Fruit fly (Drosophila melanogaster): ENCODE measurements around the gene His2Av.

Gene His2Av

DNA sequence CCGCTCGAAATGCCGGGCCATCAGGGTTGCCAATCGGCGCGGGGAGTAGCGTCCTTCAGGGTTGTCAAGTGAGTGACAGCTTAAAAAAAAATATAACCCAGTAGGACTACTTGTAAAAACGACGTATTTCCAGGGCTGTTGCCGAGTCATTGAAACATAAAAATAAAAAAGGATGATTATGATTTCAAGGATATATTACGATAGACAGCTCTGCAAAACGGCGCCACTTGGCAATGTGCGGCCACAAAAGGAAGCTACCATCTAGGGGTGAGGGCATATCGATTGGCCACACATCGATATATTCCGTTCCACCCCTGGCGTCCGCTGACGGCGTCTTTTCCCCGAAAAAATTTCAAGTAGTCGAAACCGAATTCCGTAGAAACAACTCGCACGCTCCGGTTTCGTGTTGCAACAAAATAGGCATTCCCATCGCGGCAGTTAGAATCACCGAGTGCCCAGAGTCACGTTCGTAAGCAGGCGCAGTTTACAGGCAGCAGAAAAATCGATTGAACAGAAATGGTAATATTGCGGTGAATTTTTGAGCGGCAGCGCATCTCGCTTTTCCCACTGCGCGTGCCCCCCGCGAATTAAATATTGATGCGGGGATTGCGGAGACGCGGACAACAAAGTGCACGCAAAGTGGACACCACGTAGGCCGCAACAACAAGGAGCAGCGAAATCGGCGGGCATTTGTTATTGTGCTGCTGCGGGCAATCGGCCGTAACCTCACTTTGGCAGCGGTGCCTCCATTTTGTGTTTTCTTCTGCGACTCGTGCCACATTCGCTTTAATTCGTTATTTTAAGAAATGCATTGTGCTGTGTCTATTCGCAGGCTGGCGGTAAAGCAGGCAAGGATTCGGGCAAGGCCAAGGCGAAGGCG is at the start of gene His2Av, which contains the start of gene ball:
His2Av (plus strand) TSS at position 353 of the 880 bp plus-strand sequence.
ball (minus strand) TSS at position 231 of the 880 bp plus-strand sequence.
- peak; percentile 72 for TF ChIP-seq noc (tag; optimal IDR thresholded peaks at IDR 0.05)

DNA sequence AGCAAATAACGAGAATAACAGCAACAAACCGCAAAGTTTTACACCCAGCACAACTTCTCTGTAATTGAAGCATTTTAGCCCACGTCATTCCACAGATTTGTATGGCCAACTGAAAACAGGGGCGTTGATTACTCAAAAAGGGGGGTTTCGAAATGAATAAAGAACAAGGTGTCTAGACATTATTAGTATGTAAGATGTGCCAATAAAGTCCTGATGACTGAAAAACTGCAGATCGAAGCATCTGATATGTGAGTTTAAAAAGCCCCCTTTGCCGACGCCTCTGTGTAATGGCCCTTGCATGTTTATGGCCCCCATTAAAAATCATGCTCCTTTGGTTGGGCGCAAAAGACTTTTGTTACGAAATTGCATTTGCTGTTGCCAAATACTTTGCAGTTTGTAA is 45.6 kb upstream of the His2Av start:
- TF ChIP-seq noc (tag; optimal IDR thresholded peaks at IDR 0.05) = no peak

DNA sequence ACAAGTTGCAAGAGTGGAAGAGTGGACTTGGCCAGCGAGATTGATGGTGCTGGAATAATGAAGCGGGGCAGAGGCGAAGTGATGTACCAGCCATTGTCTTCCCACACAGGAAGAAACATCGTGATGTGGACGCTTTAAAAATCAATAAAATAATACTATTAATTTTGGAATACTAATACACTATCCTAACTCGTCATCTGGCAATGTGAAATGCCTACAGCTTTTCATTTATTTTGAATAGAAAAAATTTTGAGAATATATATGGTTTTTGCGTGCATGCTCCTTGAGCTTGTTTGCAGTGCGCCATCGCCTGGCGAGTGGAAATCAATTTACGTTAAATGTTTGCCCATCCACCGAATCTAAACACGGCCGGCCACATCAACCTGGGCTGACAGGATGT is 34.9 kb upstream of the His2Av start:
- no peak for TF ChIP-seq noc (tag; optimal IDR thresholded peaks at IDR 0.05)

DNA sequence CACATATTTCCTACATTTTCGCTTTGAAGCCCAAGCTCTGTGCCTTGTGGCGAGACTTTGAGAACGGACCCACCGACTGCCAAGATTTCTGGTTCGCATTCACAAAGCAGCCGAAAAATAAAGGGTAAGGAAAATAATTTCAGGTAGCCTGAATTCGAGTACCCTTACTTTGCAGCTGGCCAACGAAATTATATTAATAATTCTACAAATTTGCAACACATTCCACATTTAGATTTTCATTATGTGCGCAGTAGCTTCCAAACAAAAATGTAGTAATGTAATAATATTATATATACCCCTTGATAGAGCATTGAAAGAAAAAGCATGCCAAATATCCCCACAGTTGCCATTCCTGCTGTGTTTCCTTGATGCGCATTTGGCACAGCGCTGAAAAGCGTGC is 20.3 kb upstream of the His2Av start:
- no peak for TF ChIP-seq noc (tag; optimal IDR thresholded peaks at IDR 0.05)

DNA sequence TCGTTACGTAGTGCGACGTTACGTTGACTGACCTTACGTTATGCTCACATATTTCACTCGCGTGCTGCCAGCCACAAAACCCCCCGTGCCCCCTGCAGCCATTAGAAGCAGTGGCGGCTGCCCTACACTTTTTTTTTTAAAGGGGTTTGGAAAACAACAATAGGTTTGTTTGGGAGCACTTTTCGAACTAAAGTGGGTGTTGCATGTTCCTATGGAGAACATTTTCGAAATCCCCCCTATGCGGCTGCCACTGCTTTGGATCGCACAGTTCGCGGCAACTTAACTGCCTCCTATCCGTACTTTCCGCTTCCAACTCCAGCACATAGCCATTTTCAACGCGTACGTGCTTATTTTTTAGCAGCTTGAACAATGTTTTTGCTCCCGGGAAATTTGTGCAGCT is 13.0 kb upstream of the His2Av start:
- no peak for TF ChIP-seq noc (tag; optimal IDR thresholded peaks at IDR 0.05)

DNA sequence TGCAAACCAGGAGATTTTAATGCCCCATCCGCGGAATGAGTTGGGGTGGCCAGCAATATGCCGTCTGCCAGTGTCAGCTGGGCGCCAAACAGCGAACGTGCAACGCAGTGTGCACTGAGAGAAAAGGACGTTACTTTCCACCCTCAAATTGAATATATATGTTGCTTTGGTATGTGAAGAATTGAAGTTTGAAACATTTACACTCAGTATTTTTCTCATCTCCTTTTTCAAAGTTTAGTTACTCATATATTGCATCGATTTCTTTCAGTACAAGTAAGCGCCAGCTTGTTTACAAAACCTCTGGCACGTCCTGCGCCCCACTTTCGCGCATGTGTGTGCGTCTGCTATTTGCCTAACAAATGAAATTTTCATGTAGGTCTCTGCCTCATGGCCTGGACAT is 7.5 kb upstream of the His2Av start:
- no peak for TF ChIP-seq noc (tag; optimal IDR thresholded peaks at IDR 0.05)

DNA sequence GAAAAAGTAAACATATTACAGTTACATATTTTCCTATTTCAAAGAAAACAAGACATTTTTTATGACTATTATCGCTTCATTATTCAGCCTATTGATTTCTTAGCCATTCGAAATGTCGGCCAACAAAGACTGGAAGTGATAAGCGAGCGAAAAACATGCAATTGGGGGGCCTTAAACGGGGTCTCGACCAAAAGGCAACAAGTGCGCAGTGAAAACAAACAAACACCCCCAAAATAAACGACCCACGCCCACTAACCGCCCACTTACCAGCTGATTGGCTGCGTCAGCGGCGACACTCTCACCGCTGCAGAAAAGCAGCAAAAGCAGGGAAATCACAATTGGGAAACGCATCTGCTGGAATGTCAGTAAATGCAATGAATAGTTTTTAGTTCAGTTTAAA is 4.5 kb upstream of the His2Av start:
- no peak for TF ChIP-seq noc (tag; optimal IDR thresholded peaks at IDR 0.05)

DNA sequence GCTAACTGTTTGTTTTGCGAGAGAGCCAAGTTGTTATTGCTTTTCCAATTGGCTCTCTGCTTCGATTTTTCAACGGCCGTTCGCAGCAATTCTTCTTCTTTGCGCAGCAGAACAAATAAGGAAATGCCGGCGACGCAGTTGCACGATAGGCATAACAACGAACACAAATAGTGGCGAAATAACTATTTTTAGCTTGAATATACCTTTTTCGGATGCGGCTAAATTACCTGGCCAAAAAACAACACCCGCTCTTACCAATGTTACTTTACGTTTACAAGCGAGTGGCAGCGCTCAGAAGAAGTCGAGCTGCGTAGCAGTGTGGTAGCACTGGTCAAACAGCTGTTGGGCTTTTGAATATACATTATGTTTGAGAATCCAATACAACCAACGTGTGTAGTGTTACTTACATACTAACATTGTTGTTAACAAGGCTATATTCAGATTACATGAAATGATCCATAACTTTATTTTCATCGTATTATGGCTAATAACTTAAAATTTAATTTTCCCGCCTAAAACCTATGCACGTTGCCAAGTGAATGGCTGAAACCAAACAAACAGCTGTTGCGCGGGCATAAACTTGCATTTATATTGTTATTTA is 3.8 kb upstream of the His2Av start, which contains the start of the genes Lerp and IntS12:
Lerp (minus strand) TSS at position 283 of the 601 bp plus-strand sequence.
IntS12 (plus strand) TSS at position 529 of the 601 bp plus-strand sequence.
- TF ChIP-seq noc (tag; optimal IDR thresholded peaks at IDR 0.05) = no peak

DNA sequence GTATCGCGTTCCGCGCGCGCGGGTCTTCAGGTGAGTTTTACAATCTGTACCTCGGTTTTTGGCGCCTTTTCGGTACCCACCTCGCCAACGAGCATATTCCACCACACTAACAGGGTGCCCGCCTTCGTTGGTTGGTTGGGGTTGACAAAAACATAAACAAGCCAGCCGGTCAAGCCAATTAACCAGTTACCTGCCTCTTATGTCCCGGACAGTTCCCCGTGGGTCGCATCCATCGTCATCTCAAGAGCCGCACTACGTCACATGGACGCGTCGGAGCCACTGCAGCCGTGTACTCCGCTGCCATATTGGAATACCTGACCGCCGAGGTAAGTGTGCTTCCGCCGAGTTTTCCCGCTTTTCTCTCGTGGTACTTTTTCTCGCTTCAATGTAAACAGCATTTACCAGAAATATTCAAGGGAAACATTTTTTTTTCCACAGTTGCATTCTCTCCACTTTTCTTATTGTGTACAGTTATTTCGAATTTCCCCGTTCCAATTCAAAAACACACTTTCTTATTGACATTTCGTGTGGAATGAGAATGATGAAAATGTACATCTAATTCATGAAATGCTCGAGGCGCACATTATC is 822 bp downstream of the His2Av start:
- TF ChIP-seq noc (tag; optimal IDR thresholded peaks at IDR 0.05) = no peak

DNA sequence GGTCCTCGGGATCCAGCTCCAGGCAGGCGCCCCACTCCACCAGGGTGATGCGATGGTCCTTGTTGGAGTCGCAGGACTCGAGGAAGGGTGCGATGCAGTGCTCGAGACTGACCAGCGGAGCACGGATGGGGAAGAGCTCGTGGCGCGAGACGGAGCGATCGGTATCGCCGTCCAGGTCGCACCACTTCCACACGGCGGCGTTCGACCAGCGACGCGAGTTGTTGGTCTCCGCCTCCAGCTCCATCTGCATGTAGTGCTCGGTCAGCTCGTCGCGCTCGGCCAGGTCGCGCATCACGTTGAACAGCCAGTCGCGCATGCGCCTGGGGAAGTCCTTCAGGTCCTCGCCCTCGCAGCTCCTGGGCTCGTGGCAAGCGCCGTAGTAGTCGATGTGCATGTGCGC is 2.7 kb downstream of the His2Av start:
- no peak for TF ChIP-seq noc (tag; optimal IDR thresholded peaks at IDR 0.05)

DNA sequence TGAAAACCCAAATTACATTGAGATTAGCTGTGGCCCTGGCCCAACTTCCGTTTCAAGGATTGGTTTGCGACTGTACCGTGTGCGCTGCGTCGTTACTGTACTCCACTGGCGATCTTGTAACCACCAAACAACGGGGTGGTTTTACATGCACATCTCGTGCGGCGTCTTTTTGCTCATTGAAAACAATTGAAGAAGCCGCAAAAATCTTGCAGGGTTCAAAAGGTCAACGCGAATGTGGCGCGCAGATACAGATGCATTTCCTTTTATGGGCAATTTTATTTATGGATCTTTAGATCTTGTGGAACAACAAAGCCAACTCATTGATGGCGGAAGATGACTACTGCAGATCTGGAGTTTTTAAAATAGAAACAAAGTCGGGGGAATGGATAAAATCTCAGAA is 3.8 kb downstream of the His2Av start:
- no peak for TF ChIP-seq noc (tag; optimal IDR thresholded peaks at IDR 0.05)

DNA sequence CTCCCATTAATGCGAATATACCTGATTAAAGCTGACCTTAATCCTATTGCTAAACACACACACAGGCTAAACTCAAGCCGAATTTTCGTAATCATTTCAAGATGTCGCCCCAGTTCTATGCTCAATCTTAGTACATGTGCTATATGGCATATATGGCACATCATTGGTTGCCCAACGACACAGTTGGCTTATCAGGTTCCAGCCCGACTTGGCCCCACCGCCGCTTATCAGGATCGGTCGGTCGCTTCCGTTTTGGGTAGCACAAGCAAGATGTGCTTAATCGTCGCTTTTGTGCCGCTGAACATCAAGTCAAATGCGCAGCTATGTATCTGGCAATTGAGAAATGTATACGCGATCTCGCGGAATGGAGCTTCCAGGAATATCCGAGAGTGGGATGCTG is 4.3 kb downstream of the His2Av start:
- TF ChIP-seq noc (tag; optimal IDR thresholded peaks at IDR 0.05) = no peak

DNA sequence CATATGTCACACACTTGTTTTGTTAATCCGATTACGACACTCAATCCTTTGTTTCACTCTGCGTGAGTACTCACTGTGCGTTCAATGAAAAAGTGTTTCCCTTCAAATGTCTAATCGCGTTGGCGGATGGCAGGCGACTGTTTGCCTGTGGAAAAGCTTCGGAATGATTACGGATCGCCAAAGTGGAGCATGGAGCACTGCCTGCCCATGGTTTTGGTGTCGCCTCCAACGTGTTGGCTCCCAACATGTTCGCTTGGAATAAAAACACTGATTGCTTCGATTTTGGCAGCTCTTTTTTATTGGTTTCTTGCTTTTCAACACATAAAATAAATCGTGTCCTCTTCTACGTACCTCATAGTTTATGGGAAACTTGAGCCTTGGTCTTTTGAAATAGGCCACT is 5.1 kb downstream of the His2Av start, which contains the start of gene SPARC:
SPARC (minus strand) TSS at position 144 of the 400 bp plus-strand sequence.
- TF ChIP-seq noc (tag; optimal IDR thresholded peaks at IDR 0.05) = no peak

DNA sequence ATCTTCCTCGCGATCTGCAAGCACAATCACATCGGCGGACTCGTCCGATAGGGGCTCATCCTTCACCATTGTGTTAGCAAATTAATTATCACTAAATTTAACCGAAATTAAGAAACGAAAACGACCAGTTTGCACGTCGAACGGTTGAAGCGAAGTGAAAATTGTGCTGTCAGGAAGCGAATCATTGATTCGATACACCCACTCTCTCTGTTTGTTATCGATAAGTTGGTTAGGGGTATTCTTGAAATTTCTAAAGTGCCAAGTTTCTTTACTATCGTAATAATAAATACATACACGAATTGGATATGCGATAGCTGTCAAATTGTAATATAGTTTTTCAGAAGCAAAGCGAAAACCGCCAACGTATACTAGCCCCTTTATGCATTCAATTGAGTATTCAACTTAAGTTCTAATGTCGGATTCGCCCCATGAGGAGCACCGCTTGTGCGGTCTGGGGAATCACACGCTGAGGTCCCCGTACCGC is 8.9 kb downstream of the His2Av start, which contains the start of gene Rb97D:
Rb97D (minus strand) TSS at position 199 of the 484 bp plus-strand sequence.
- peak; percentile 67 for TF ChIP-seq noc (tag; optimal IDR thresholded peaks at IDR 0.05)

DNA sequence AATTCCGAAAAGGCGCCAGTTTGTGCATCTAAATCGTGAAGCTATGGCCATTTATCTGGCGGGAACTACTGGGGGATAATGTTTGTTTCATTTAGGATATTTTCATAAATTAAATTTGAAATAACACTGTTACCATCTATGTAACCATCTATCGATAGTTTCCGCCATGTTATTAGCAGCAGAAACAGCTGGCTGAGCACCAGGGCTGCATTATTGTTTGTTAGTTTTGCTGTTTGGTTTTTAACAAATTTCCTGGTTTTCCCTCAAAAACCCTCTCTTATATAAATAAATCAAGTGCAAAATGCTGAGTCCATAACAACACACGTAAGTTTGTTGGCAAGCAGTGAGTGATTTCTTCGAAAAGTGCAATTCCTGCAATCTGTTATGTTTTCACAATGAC is 9.7 kb downstream of the His2Av start, which contains the start of gene CG5500:
CG5500 (plus strand) TSS at position 199 of the 400 bp plus-strand sequence.
- no peak for TF ChIP-seq noc (tag; optimal IDR thresholded peaks at IDR 0.05)

DNA sequence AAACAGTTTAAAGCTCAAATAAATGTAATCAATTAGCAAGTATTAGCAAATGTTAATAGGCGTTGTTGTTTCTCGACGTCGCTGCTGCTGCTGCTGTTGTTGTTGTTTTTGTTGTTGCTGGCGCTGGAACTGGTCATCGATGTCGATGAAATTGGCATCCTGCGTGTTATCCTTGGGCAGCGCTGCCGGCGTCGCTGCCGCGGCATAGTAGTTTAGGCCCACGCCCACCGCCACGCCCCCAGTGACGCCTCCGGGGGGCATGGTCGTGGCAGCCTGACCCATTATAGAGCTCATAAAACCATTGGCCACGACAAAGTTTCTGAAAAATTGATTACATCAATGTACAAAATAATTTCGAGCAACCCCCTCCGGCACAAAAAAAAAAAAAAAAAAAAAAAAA is 10.1 kb downstream of the His2Av start:
- no peak for TF ChIP-seq noc (tag; optimal IDR thresholded peaks at IDR 0.05)
